Fruit fly (Drosophila melanogaster): ENCODE results near the gene nyo.

- TF ChIP-seq EcR (GFP tag; optimal IDR thresholded peaks at IDR 0.05) (no peak), Pif1B (GFP tag; optimal IDR thresholded peaks at IDR 0.05) (no peak), CG32121 (GFP tag; IDR thresholded peaks at IDR 0.05) (no peak)
These were observed 29.1 kb downstream of the nyo start, which contains the start of gene gammaCOP for dm6 chr3R:31571885-31572292.

All from whole organism, pupa.